Worm (Caenorhabditis elegans) whole organism, mixed stage, embryonic: ENCODE measurements around the gene E02A10.4.
A peak's percentile ranks its signal among the peaks of the same experiment; 100 is the strongest.

Experiments used
- M03D4.4 ChIP-seq: sonication (generic microtip); optimal IDR thresholded peaks from 2 replicates; lab custom pipeline; 2017; ENCODE audit warnings: mild to moderate bottlenecking, missing genetic modification characterization, missing compliant biosample characterization
- blmp-1 ChIP-seq: fragments of 150-350 bp; optimal IDR thresholded peaks from 2 replicates; lab custom pipeline; 2014; ENCODE audit warnings: missing biosample characterization, missing genetic modification characterization
- ceh-83 ChIP-seq: fragments of 200-800 bp; sonication (Bioruptor generic); optimal IDR thresholded peaks from 2 replicates; lab custom pipeline; 2018; ENCODE audit warnings: mild to moderate bottlenecking, missing genetic modification characterization, missing compliant biosample characterization
- ces-1 ChIP-seq: fragments of 150-350 bp; optimal IDR thresholded peaks from 2 replicates; lab custom pipeline; 2014; ENCODE audit warnings: missing biosample characterization, missing genetic modification reagents, missing genetic modification characterization
- cnd-1 ChIP-seq: fragments of 200-800 bp; sonication (Bioruptor generic); optimal IDR thresholded peaks from 2 replicates; lab custom pipeline; 2018; ENCODE audit warnings: mild to moderate bottlenecking, missing genetic modification characterization, missing compliant biosample characterization
- drap-1 ChIP-seq: fragments of 200-800 bp; sonication (Bioruptor generic); optimal IDR thresholded peaks from 3 replicates; lab custom pipeline; 2018; ENCODE audit warnings: mild to moderate bottlenecking, missing genetic modification characterization, missing compliant biosample characterization
- elt-1 ChIP-seq: sonication (generic microtip); optimal IDR thresholded peaks from 2 replicates; lab custom pipeline; 2017; ENCODE audit warnings: missing genetic modification characterization, mild to moderate bottlenecking, missing compliant biosample characterization, antibody characterized with exemption, moderate library complexity, borderline replicate concordance; ENCODE audit not compliant: insufficient read depth
- elt-3 ChIP-seq: fragments of 150-350 bp; optimal IDR thresholded peaks from 2 replicates; lab custom pipeline; 2014; ENCODE audit warnings: missing biosample characterization, missing genetic modification characterization
- flh-1 ChIP-seq: fragments of 200-800 bp; sonication (Bioruptor generic); optimal IDR thresholded peaks from 2 replicates; lab custom pipeline; 2018; ENCODE audit warnings: mild to moderate bottlenecking, missing genetic modification characterization, moderate library complexity, missing compliant biosample characterization
- ham-2 ChIP-seq: fragments of 200-800 bp; sonication (Bioruptor generic); optimal IDR thresholded peaks from 2 replicates; lab custom pipeline; 2018; ENCODE audit warnings: mild to moderate bottlenecking, missing genetic modification characterization, missing compliant biosample characterization
- lin-13 ChIP-seq: fragments of 150-350 bp; optimal IDR thresholded peaks from 2 replicates; lab custom pipeline; 2014; ENCODE audit warnings: missing biosample characterization, missing genetic modification characterization
- lsy-2 ChIP-seq: fragments of 150-350 bp; optimal IDR thresholded peaks from 2 replicates; lab custom pipeline; 2014; ENCODE audit warnings: missing biosample characterization, missing genetic modification characterization
- mab-5 ChIP-seq: fragments of 150-350 bp; optimal IDR thresholded peaks from 2 replicates; lab custom pipeline; 2014; ENCODE audit warnings: missing biosample characterization, missing genetic modification characterization
- nhr-12 ChIP-seq: fragments of 150-350 bp; optimal IDR thresholded peaks from 2 replicates; lab custom pipeline; 2014; ENCODE audit warnings: missing biosample characterization, missing genetic modification characterization
- nhr-237 ChIP-seq: fragments of 150-350 bp; optimal IDR thresholded peaks from 2 replicates; lab custom pipeline; 2014; ENCODE audit warnings: missing biosample characterization, missing genetic modification characterization
- nhr-76 ChIP-seq: sonication (generic microtip); optimal IDR thresholded peaks from 2 replicates; lab custom pipeline; 2017; ENCODE audit warnings: missing biosample characterization, missing genetic modification characterization
- sem-2 ChIP-seq: fragments of 200-800 bp; sonication (Bioruptor generic); optimal IDR thresholded peaks from 2 replicates; lab custom pipeline; 2018; ENCODE audit warnings: mild to moderate bottlenecking, missing genetic modification characterization, missing compliant biosample characterization
- tbx-8 ChIP-seq: fragments of 200-800 bp; sonication (Bioruptor generic); optimal IDR thresholded peaks from 2 replicates; lab custom pipeline; 2018; ENCODE audit warnings: mild to moderate bottlenecking, missing genetic modification characterization, moderate library complexity, missing compliant biosample characterization
- unc-120 ChIP-seq: sonication (generic microtip); optimal IDR thresholded peaks from 2 replicates; lab custom pipeline; 2017; ENCODE audit warnings: missing genetic modification characterization, missing compliant biosample characterization; ENCODE audit not compliant: poor library complexity, severe bottlenecking
- unc-39 ChIP-seq: fragments of 150-350 bp; optimal IDR thresholded peaks from 2 replicates; lab custom pipeline; 2014; ENCODE audit warnings: missing biosample characterization, missing genetic modification characterization
- zip-8 ChIP-seq: fragments of 150-350 bp; optimal IDR thresholded peaks from 2 replicates; lab custom pipeline; 2014; ENCODE audit warnings: missing biosample characterization, missing genetic modification characterization

The E02A10.4 gene

DNA sequence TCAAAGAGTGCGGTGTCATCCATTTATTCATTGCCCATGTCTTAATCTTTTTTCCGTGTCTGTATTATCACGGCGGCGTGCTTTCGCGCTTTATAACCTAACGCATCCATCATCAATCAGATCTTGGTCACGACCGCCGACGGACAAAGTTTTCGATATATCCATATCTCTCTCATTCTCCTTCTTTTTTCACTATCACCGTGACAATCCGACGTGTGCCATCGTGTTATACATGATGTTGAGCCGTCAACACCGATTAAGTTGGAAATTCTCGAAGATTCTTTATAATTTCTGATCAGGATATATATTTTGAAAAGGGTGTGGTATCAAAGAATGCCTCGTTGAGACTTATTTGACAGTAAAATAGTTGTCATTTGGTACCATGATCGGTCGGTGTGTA lies 10.8 kb downstream of the E02A10.4 start:
- TF ChIP-seq zip-8 (no peak), elt-1 (tag; lab: Kevin White, UChicago) (no peak), mab-5 (tag; lab: Kevin White, UChicago) (no peak), unc-39 (tag; lab: Kevin White, UChicago) (no peak)

DNA sequence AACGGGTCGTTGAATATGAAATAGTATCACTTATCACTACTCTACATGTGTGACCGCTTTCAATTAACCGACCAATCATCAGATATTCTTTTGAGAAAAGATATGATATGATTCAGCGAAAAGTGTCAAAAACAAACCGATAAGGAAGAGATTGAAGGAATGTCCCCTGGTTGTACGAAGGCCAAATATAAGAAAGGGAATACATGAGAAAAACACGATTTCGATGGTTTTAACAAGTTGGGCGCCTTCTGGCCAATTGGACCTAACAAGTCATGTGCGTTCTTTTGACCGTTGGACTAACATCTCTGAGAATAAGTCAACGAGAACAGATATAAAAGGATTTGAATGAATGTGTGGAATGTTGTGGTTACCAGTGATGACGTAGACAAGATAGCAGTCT lies 11.9 kb downstream of the E02A10.4 start:
- no peak for TF ChIP-seq ham-2 (GFP tag; lab: Kevin White, UChicago)
- TF ChIP-seq zip-8: no peak

DNA sequence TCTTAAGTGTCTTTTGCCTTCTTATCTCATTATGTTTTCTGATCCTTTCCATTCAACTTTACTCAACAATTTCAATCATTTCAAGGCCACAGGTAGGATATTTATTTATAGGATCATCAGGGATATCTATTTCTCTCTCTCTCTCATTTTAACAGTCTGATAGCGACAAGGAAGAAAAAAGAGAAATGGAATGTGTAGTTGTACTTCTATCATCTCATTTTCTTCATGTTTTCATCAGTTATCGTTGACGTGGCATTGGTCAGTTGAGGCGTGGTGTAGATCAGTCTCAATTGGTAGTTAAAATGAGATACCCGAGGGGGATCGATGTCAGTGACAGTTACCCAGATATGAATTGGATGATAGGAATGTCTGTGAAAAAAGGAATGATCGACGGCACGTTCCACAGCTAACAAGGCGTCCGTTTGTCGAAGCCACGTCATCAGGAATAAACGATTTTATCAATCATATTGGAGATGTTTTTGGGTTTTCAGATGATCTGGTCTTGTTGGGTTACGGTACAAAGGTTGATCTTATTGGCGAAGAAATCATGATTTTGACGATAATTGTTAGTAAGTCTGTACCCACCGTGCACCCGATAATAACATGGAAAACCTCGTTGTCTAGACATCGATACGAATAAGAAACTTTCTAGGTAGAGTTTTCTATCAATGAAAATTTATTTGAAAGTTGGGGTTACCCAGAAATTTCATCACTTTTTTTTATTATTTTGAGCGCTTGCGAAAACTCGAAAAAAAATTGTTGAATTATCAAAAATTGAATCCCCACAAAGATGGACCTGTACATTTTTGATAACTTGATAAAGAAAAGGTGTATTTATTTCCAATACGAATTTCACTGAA lies 13.3 kb downstream of the E02A10.4 start:
- TF ChIP-seq unc-39 (tag; lab: Kevin White, UChicago) (no peak), unc-120 (tag; lab: Kevin White, UChicago) (no peak)

DNA sequence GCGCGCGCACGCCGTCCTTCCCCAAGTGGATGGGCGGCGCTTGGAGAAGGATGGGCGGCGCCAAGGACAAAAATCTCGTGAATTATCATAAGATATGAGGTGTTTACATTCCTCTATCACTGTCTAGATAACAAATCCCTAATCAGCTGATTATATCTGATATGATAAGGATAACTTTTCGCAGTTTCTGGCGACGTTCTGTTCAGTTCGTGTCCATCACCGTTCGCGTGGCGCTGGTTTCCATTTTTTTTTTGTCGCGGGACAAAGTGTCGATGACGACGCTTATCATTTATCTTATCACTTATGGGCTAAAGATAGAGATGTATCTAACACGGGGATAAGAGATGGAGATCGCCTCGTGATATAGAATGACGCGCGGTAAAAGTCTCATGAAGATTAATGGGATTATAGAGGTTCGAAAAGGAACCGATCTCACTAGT lies 14.4 kb downstream of the E02A10.4 start:
- no peak for TF ChIP-seq cnd-1 (tag; lab: Kevin White, UChicago)
- no peak for TF ChIP-seq blmp-1
- TF ChIP-seq elt-1 (tag; lab: Kevin White, UChicago): peak; percentile 81
- TF ChIP-seq elt-3 (tag; lab: Kevin White, UChicago): peak; percentile 92
- TF ChIP-seq ham-2 (GFP tag; lab: Kevin White, UChicago): peak; percentile 35
- TF ChIP-seq ces-1 (GFP tag; lab: Kevin White, UChicago): no peak
- TF ChIP-seq mab-5 (tag; lab: Kevin White, UChicago): no peak
- TF ChIP-seq unc-120 (tag; lab: Kevin White, UChicago): no peak
- no peak for TF ChIP-seq ceh-83 (GFP tag; lab: Kevin White, UChicago)
- TF ChIP-seq lsy-2 (tag; lab: Kevin White, UChicago): no peak
- TF ChIP-seq nhr-237 (tag; lab: Kevin White, UChicago): no peak

DNA sequence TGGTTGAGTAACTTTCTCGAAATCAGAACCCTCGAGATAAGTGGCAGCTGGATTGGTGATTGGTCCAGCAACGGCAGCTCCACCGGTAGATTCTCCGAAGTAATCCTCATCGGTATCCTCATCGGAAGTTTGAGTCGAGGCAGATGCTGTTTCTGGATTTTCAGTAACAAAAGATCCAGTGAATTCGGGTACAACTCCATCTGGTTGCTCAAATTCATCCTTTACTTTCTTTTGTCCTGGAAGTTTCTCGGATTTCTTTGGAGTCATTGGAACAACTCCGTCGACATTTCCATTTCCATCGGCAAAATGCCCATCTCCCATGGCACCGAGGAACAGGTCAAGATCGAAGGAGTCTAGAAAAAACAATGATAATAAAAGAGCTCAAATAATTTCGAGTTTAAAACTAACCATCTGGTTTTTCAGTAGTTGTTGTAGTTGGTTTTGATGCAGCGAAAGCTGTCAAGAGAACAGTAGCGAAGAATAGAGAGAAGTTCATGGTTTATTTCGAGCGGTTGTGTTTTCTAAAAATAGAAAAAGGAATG lies 15.0 kb downstream of the E02A10.4 start, which contains the start of gene F45D3.4:
Gene F45D3.4 (minus strand): TSS at position 521 of the 542 bp plus-strand sequence.
- TF ChIP-seq elt-3 (tag; lab: Kevin White, UChicago): no peak
- TF ChIP-seq unc-120 (tag; lab: Kevin White, UChicago): no peak
- no peak for TF ChIP-seq nhr-12 (tag; lab: Kevin White, UChicago)
- TF ChIP-seq nhr-76 (tag; lab: Kevin White, UChicago): no peak
- TF ChIP-seq tbx-8 (GFP tag; lab: Kevin White, UChicago): no peak
- no peak for TF ChIP-seq drap-1 (GFP tag; lab: Kevin White, UChicago)
- TF ChIP-seq ceh-83 (GFP tag; lab: Kevin White, UChicago): no peak
- TF ChIP-seq ham-2 (GFP tag; lab: Kevin White, UChicago): no peak
- no peak for TF ChIP-seq M03D4.4 (tag; lab: Kevin White, UChicago)
- no peak for TF ChIP-seq unc-39 (tag; lab: Kevin White, UChicago)
- no peak for TF ChIP-seq sem-2
- TF ChIP-seq, all 35 proteins: peak for 0

DNA sequence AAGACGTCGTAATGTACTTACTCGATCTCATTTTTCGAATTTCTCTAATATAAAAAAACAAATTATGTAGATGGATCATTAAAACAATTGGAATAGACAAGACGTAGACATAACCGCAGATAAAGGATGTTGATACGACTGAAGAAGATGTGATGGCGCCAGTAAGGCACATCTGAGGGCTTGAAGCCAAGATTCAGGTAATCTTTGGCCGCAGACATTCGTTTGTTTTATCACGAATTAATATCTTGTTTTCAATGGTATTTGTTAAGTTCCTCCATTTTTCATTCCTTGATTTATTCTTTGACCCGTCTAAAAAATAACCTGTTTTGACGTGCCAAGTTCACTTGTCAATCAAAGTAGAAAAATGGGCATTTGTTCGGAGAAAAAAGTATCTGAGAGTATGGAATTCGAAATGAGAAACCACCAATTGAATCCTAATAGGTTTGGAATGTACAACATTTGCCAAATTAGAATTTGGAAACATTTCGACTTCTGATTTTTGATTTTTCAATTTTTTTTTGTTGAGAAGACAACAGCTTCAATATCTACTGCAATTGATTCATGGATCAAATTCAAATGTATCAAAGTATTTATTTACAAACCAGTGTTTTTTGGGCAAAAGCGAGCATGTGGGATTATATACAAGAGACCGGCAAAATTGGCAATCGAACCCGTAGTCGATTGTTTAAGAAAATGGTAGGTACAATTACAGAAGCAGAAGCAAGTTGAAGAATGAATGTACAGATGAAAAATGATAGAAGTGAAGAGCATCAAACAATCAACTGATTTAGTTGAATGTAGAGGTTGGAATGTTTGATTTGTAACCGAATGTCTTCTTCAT lies 15.9 kb downstream of the E02A10.4 start:
- TF ChIP-seq nhr-76 (tag; lab: Kevin White, UChicago) (no peak), M03D4.4 (tag; lab: Kevin White, UChicago) (no peak), elt-1 (tag; lab: Kevin White, UChicago) (no peak), ces-1 (GFP tag; lab: Kevin White, UChicago) (no peak), lsy-2 (tag; lab: Kevin White, UChicago) (no peak), cnd-1 (tag; lab: Kevin White, UChicago) (no peak), lin-13 (tag; lab: Kevin White, UChicago) (no peak), flh-1 (GFP tag; lab: Kevin White, UChicago) (no peak)
- TF ChIP-seq, all 35 proteins: peak for 0
